Fruit fly (Drosophila melanogaster) whole organism, embryonic: Measurements from ENCODE around the gene Hn.

Experiments
- Awh ChIP-seq: fragments of 200-800 bp; sonication (Bioruptor generic); IDR thresholded peaks from 2 replicates; pipeline ENCODE4, ENCODE4 v1.3.6; 2022; ENCODE audit warnings: missing biosample characterization, missing genetic modification characterization
- Blimp-1 ChIP-seq: fragments of 200-800 bp; sonication (Bioruptor generic); optimal IDR thresholded peaks from 3 replicates; lab custom pipeline; 2018; ENCODE audit warnings: missing biosample characterization, missing genetic modification characterization, mild to moderate bottlenecking, moderate library complexity, missing genetic modification reagents
- CG12219 ChIP-seq: fragments of 200-800 bp; sonication (Bioruptor generic); optimal IDR thresholded peaks from 3 replicates; lab custom pipeline; 2018; ENCODE audit warnings: missing biosample characterization, mild to moderate bottlenecking, missing genetic modification characterization
- CG12744 ChIP-seq: fragments of 200-800 bp; sonication (Bioruptor generic); optimal IDR thresholded peaks from 2 replicates; lab custom pipeline; 2016; ENCODE audit warnings: missing biosample characterization, missing genetic modification characterization
- CG12942 ChIP-seq: fragments of 200-800 bp; sonication (Bioruptor generic); optimal IDR thresholded peaks from 3 replicates; lab custom pipeline; 2016; ENCODE audit warnings: missing biosample characterization, missing genetic modification characterization
- CG17568 ChIP-seq: fragments of 200-800 bp; sonication (Bioruptor generic); optimal IDR thresholded peaks from 2 replicates; lab custom pipeline; 2018; ENCODE audit warnings: missing biosample characterization, mild to moderate bottlenecking, missing genetic modification characterization, moderate library complexity
- CG1792 ChIP-seq: fragments of 200-800 bp; sonication (Bioruptor generic); optimal IDR thresholded peaks from 2 replicates; lab custom pipeline; 2016; ENCODE audit warnings: missing biosample characterization, missing genetic modification characterization
- CG18262 ChIP-seq: fragments of 200-800 bp; optimal IDR thresholded peaks from 3 replicates; lab custom pipeline; 2019; ENCODE audit warnings: missing biosample characterization, mild to moderate bottlenecking, missing genetic modification characterization, moderate library complexity
- CG18599 ChIP-seq: fragments of 200-800 bp; sonication (Bioruptor generic); optimal IDR thresholded peaks from 3 replicates; lab custom pipeline; 2017; ENCODE audit warnings: missing biosample characterization, missing genetic modification characterization, mild to moderate bottlenecking, moderate library complexity, missing genetic modification reagents
- CG33557 ChIP-seq: fragments of 200-800 bp; sonication (Bioruptor generic); optimal IDR thresholded peaks from 2 replicates; lab custom pipeline; 2019; ENCODE audit warnings: missing biosample characterization, mild to moderate bottlenecking, missing genetic modification characterization, moderate library complexity
- CG34376 ChIP-seq: fragments of 200-800 bp; sonication (Bioruptor generic); optimal IDR thresholded peaks from 2 replicates; lab custom pipeline; 2018; ENCODE audit warnings: missing biosample characterization, mild to moderate bottlenecking, missing genetic modification characterization
- CG34422 ChIP-seq: fragments of 200-800 bp; sonication (Bioruptor generic); IDR thresholded peaks from 3 replicates; pipeline ENCODE4 v1.3.6; 2022; ENCODE audit warnings: missing biosample characterization, missing genetic modification characterization
- CG5245 ChIP-seq: fragments of 200-800 bp; sonication (Bioruptor generic); optimal IDR thresholded peaks from 3 replicates; lab custom pipeline; 2016; ENCODE audit warnings: missing biosample characterization, missing genetic modification characterization
- CG7839 ChIP-seq: fragments of 200-800 bp; sonication (Bioruptor generic); optimal IDR thresholded peaks from 3 replicates; lab custom pipeline; 2018; ENCODE audit warnings: missing biosample characterization, mild to moderate bottlenecking, missing genetic modification characterization, moderate library complexity
- E2f1 ChIP-seq: fragments of 200-800 bp; sonication (Bioruptor generic); IDR thresholded peaks from 2 replicates; pipeline ENCODE4 v1.3.6; 2022; ENCODE audit warnings: missing biosample characterization, missing genetic modification characterization
- GATAe ChIP-seq: fragments of 200-800 bp; sonication (Bioruptor generic); conservative IDR thresholded peaks from 2 replicates; pipeline ENCODE4 v1.3.6; 2022; ENCODE audit warnings: missing biosample characterization, missing genetic modification characterization
- Max ChIP-seq: fragments of 200-800 bp; sonication (Bioruptor generic); optimal IDR thresholded peaks from 2 replicates; lab custom pipeline; 2016; ENCODE audit warnings: missing biosample characterization, mild to moderate bottlenecking, missing genetic modification characterization
- Med ChIP-seq: fragments of 200-800 bp; sonication (Bioruptor generic); peaks from one replicate; lab custom pipeline; 2016; ENCODE audit warnings: missing biosample characterization, missing genetic modification characterization, mild to moderate bottlenecking, inconsistent platforms, moderate library complexity
- Meics ChIP-seq: fragments of 200-800 bp; sonication (Bioruptor generic); optimal IDR thresholded peaks from 2 replicates; lab custom pipeline; 2017; ENCODE audit warnings: missing biosample characterization, mild to moderate bottlenecking, missing genetic modification characterization
- Pdp1 ChIP-seq, 2 experiments: fragments of 200-800 bp; sonication (Bioruptor generic); optimal IDR thresholded peaks; 3 replicates each; lab custom pipeline; 2016; ENCODE audit warnings: missing biosample characterization in 2 of 2, missing genetic modification characterization in 2 of 2, mild to moderate bottlenecking in 1 of 2, moderate library complexity in 1 of 2
- Ravus ChIP-seq: fragments of 200-800 bp; sonication (Bioruptor generic); IDR thresholded peaks from 2 replicates; pipeline ENCODE4 v1.3.6; 2022; ENCODE audit warnings: missing biosample characterization, missing genetic modification characterization
- Xrp1 ChIP-seq: fragments of 200-800 bp; sonication (Bioruptor generic); IDR thresholded peaks from 2 replicates; pipeline ENCODE4 v1.3.6; 2022; ENCODE audit warnings: missing biosample characterization, missing genetic modification characterization
- dati ChIP-seq: fragments of 200-800 bp; sonication (Bioruptor generic); IDR thresholded peaks from 2 replicates; pipeline ENCODE4 v1.3.6; 2022; ENCODE audit warnings: missing biosample characterization, missing genetic modification characterization
- exex ChIP-seq: fragments of 200-800 bp; sonication (Bioruptor generic); optimal IDR thresholded peaks from 4 replicates; lab custom pipeline; 2018; ENCODE audit warnings: missing biosample characterization, mild to moderate bottlenecking, missing genetic modification characterization, moderate library complexity
- lab ChIP-seq: fragments of 200-800 bp; sonication (Bioruptor generic); optimal IDR thresholded peaks from 3 replicates; lab custom pipeline; 2017; ENCODE audit warnings: missing biosample characterization, missing genetic modification characterization, mild to moderate bottlenecking, moderate library complexity, missing genetic modification reagents
- lmd ChIP-seq: fragments of 200-800 bp; sonication (Bioruptor generic); IDR thresholded peaks from 2 replicates; pipeline ENCODE4 v1.3.6; 2022; ENCODE audit warnings: missing biosample characterization, missing genetic modification characterization
- mirr ChIP-seq: fragments of 200-800 bp; sonication (Bioruptor generic); optimal IDR thresholded peaks from 3 replicates; lab custom pipeline; 2018; ENCODE audit warnings: missing biosample characterization, mild to moderate bottlenecking, missing genetic modification characterization
- nmo ChIP-seq: fragments of 200-800 bp; sonication (Bioruptor generic); optimal IDR thresholded peaks from 2 replicates; lab custom pipeline; 2018; ENCODE audit warnings: missing biosample characterization, mild to moderate bottlenecking, missing genetic modification characterization, moderate library complexity
- row ChIP-seq: fragments of 200-800 bp; sonication (Bioruptor generic); IDR thresholded peaks from 3 replicates; pipeline ENCODE4 v1.3.6; 2022; ENCODE audit warnings: missing biosample characterization, missing genetic modification characterization
- sd ChIP-seq: fragments of 200-800 bp; sonication (Bioruptor generic); optimal IDR thresholded peaks from 3 replicates; lab custom pipeline; 2018; ENCODE audit warnings: missing biosample characterization, mild to moderate bottlenecking, missing genetic modification characterization, moderate library complexity
- seq ChIP-seq: fragments of 200-800 bp; sonication (Bioruptor generic); IDR thresholded peaks from 2 replicates; pipeline ENCODE4 v1.3.6; 2022; ENCODE audit warnings: missing biosample characterization, missing genetic modification characterization
- slp2 ChIP-seq: fragments of 200-800 bp; sonication (Bioruptor generic); optimal IDR thresholded peaks from 2 replicates; lab custom pipeline; 2016; ENCODE audit warnings: missing biosample characterization, missing genetic modification characterization
- sob ChIP-seq: fragments of 200-800 bp; sonication (Bioruptor generic); IDR thresholded peaks from 2 replicates; pipeline ENCODE4 v1.3.6; 2022; ENCODE audit warnings: missing biosample characterization, missing genetic modification characterization
- sug ChIP-seq: fragments of 200-800 bp; optimal IDR thresholded peaks from 2 replicates; lab custom pipeline; 2019; ENCODE audit warnings: missing biosample characterization, mild to moderate bottlenecking, missing genetic modification characterization, moderate library complexity
- trh ChIP-seq: fragments of 200-800 bp; sonication (Bioruptor generic); optimal IDR thresholded peaks from 2 replicates; lab custom pipeline; 2016; ENCODE audit warnings: missing biosample characterization, missing genetic modification characterization
- wdn ChIP-seq: fragments of 200-800 bp; sonication (Bioruptor generic); IDR thresholded peaks from 2 replicates; pipeline ENCODE4 v1.3.6; 2022; ENCODE audit warnings: missing biosample characterization, missing genetic modification characterization

Hn gene

dm6 chr3L:7792249-7792648 lies 32.0 kb downstream of the Hn start (continued):
- TF ChIP-seq Xrp1 (GFP tag; lab: Robert Waterston, UW) (peak; percentile 54; the same call in 1 of the 2 replicates), seq (GFP tag; lab: Robert Waterston, UW) (no peak), CG5245 (GFP tag; lab: Kevin White, UChicago) (no peak), trh (GFP tag; lab: Kevin White, UChicago) (no peak), CG12219 (GFP tag; lab: Kevin White, UChicago) (no peak), lmd (peak; percentile 43), slp2 (GFP tag; lab: Kevin White, UChicago) (no peak), CG33557 (GFP tag; lab: Kevin White, UChicago) (no peak), sob (peak; percentile 36; the same call in 1 of the 2 replicates), row (0 out of 3 replicates have a peak, but pooled peaks have one; percentile 34), nmo (peak; percentile 7), CG17568 (GFP tag; lab: Kevin White, UChicago) (no peak), Max (no peak), Ravus (no peak; the same call in 1 of the 2 replicates), wdn (no peak), CG1792 (no peak), E2f1 (GFP tag; lab: Robert Waterston, UW) (0 out of 2 replicates have a peak, but pooled peaks have one; percentile 9), CG7839 (peak; percentile 31), Meics (GFP tag; lab: Kevin White, UChicago) (no peak)

- TF ChIP-seq CG34376 (GFP tag; lab: Kevin White, UChicago) (peak; percentile 10), CG12744 (no peak), dati (GFP tag; lab: Robert Waterston, UW) (no peak), Awh (GFP tag; lab: Robert Waterston, UW) (no peak), mirr (peak; percentile 8), exex (tag; lab: Kevin White, UChicago) (peak; percentile 20)
Measured at dm6 chr3L:7792775-7793174, 32.5 kb downstream of the Hn start.

DNA sequence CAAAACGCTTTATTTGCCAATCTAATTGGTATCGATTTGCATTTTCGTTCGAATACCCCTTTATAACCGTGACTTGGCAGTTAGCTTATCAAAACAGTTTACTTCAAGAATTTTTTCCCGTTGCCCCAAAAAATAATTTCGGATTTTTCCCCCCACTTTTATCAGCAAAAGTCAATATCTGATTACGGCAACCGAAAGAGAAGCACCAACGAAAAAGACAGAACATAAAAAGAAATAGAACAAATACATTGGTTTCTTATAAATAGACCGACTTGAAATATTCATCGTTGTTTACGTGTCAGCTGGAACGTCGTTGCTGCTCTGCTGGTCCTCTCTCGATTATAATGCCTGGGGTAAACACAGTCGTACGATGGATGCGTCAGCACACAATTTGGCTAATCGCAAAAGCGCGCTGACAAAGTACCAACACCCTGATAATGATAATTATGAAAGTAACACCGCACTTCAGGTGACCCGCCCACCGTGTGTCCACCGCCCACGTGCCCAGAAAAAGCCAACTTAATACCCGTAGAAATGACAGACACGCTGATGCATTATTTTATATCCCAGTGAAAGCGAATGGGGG lies 41.1 kb downstream of the Hn start:
- TF ChIP-seq mirr (peak; percentile 33), CG34422 (GFP tag; lab: Robert Waterston, UW) (no peak), CG17568 (GFP tag; lab: Kevin White, UChicago) (no peak), Pdp1 (GFP tag; optimal IDR thresholded peaks at IDR 0.05; lab: Kevin White, UChicago) (peak in 1 of 2 experiments; percentile 58), sd (tag; lab: Kevin White, UChicago) (peak; percentile 74), CG18262 (tag; lab: Kevin White, UChicago) (no peak), CG34376 (GFP tag; lab: Kevin White, UChicago) (peak; percentile 61), CG18599 (GFP tag; lab: Kevin White, UChicago) (peak; percentile 10), exex (tag; lab: Kevin White, UChicago) (peak; percentile 84), CG12942 (GFP tag; lab: Kevin White, UChicago) (no peak), Med (GFP tag; lab: Kevin White, UChicago) (peak; percentile 42), GATAe (GFP tag; lab: Robert Waterston, UW) (0 out of 2 replicates have a peak, but pooled peaks have one; percentile 44), lab (GFP tag; lab: Kevin White, UChicago) (peak; percentile 43), sug (tag; lab: Kevin White, UChicago) (peak; percentile 58), Blimp-1 (GFP tag; lab: Kevin White, UChicago) (peak; percentile 10)
